Fruit fly (Drosophila melanogaster): ENCODE measurements around the gene pcx.
A peak's percentile ranks its signal among the peaks of the same experiment; 100 is the strongest.

The pcx gene

dm6 chrX:2222181-2222790 lies 2.8 kb upstream of the pcx start, which contains the start of gene Vinc (continued):
- TF ChIP-seq caup (GFP tag; optimal IDR thresholded peaks at IDR 0.05; ENCODE audit: severe bottlenecking) (peak; percentile 93), Hey (tag; optimal IDR thresholded peaks at IDR 0.05) (peak; percentile 52), Ets65A (GFP tag) (peak; percentile 97), HmgZ (tag; optimal IDR thresholded peaks at IDR 0.05) (peak; percentile 88), CG17385 (GFP tag; optimal IDR thresholded peaks at IDR 0.05) (peak; percentile 96), Ptx1 (GFP tag; IDR thresholded peaks at IDR 0.05) (peak; percentile 90), Hr78 (GFP tag; optimal IDR thresholded peaks at IDR 0.05) (no peak), az2 (GFP tag; optimal IDR thresholded peaks at IDR 0.05) (peak; percentile 62), CG3995 (GFP tag; optimal IDR thresholded peaks at IDR 0.05) (peak; percentile 41), HLH4C (GFP tag; IDR thresholded peaks at IDR 0.05; ENCODE audit: partially characterized antibody) (peak; percentile 60), E2f2 (GFP tag; IDR thresholded peaks at IDR 0.05) (peak; percentile 86), scrt (GFP tag; optimal IDR thresholded peaks at IDR 0.05) (peak; percentile 87), CG9437 (GFP tag; optimal IDR thresholded peaks at IDR 0.05) (peak; percentile 59), nerfin-2 (GFP tag; IDR thresholded peaks at IDR 0.05; ENCODE audit: partially characterized antibody) (0 out of 2 replicates have a peak, but pooled peaks have one; percentile 37), Hr3 (GFP tag; optimal IDR thresholded peaks at IDR 0.05) (peak; percentile 62), vnd (GFP tag; IDR thresholded peaks at IDR 0.05; ENCODE audit: partially characterized antibody) (no peak), lilli (GFP tag; optimal IDR thresholded peaks at IDR 0.05) (peak; percentile 81), sens (GFP tag) (peak; percentile 98), org-1 (GFP tag; optimal IDR thresholded peaks at IDR 0.05) (peak; percentile 53), CG12236 (GFP tag; optimal IDR thresholded peaks at IDR 0.05) (peak; percentile 43), amos (GFP tag; IDR thresholded peaks at IDR 0.05; ENCODE audit: partially characterized antibody) (peak; percentile 55; the same call in 1 of the 2 replicates), fd102C (GFP tag; optimal IDR thresholded peaks at IDR 0.05) (no peak), CG1792 (GFP tag; optimal IDR thresholded peaks at IDR 0.05) (peak; percentile 65), pan (optimal IDR thresholded peaks at IDR 0.05) (no peak), pan (GFP tag; optimal IDR thresholded peaks at IDR 0.05 in 1 of 2, IDR thresholded peaks at IDR 0.05 in 1 of 2) (peak in 1 of 2 experiments; percentile 75), CG15696 (tag; optimal IDR thresholded peaks at IDR 0.05) (peak; percentile 73), CG7745 (tag; optimal IDR thresholded peaks at IDR 0.05) (no peak), tll (GFP tag; optimal IDR thresholded peaks at IDR 0.05) (no peak), gro (GFP tag; optimal IDR thresholded peaks at IDR 0.05) (peak; percentile 66), hb (GFP tag; IDR thresholded peaks at IDR 0.05; ENCODE audit: partially characterized antibody) (no peak), CG4820 (GFP tag; optimal IDR thresholded peaks at IDR 0.05) (peak; percentile 77), HHEX (GFP tag; optimal IDR thresholded peaks at IDR 0.05) (peak; percentile 90), Xbp1 (GFP tag; optimal IDR thresholded peaks at IDR 0.05) (peak; percentile 71), CG1529 (GFP tag; optimal IDR thresholded peaks at IDR 0.05) (peak; percentile 53), bab2 (GFP tag; optimal IDR thresholded peaks at IDR 0.05) (peak; percentile 47), Meics (GFP tag; optimal IDR thresholded peaks at IDR 0.05) (peak; percentile 95), Ada2b (GFP tag; IDR thresholded peaks at IDR 0.05) (peak; percentile 77), CG13775 (GFP tag; optimal IDR thresholded peaks at IDR 0.05) (peak; percentile 77), ac (GFP tag; optimal IDR thresholded peaks at IDR 0.05) (no peak), CG4730 (GFP tag; IDR thresholded peaks at IDR 0.05) (peak; percentile 73), lov (optimal IDR thresholded peaks at IDR 0.05) (no peak), lov (GFP tag; IDR thresholded peaks at IDR 0.05) (peak; percentile 67; the same call in 1 of the 3 replicates), CG7372 (GFP tag; IDR thresholded peaks at IDR 0.05) (peak; percentile 79), Nf-YC (tag; optimal IDR thresholded peaks at IDR 0.05) (peak; percentile 86), Elba2 (GFP tag; optimal IDR thresholded peaks at IDR 0.05) (no peak), toy (GFP tag; IDR thresholded peaks at IDR 0.05) (no peak; the same call in 1 of the 2 replicates), Doc2 (GFP tag; IDR thresholded peaks at IDR 0.05) (no peak), CG1233 (GFP tag; optimal IDR thresholded peaks at IDR 0.05) (peak; percentile 90), CG11456 (GFP tag; IDR thresholded peaks at IDR 0.05) (peak; percentile 87)
